Worm (Caenorhabditis elegans): ENCODE results near the gene F59A1.16.

Gene F59A1.16

DNA sequence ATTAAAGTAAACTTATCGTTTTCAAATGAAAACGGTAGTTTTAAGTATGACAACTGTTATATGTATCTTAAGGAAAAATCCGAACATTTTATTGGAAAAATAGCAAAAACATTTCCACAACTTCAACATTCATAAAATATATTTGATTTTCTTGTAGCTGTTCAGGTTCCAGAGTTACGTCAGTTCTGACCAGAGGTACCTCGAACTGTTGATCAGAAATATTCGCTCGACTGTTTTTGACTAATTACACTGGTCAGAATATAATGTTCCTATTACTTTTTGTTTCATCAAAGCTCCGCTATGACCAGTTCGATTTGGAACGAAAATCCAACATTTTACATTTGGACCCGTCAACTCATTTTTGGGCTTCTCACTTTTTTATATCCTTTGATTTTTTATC lies 22.3 kb upstream of the F59A1.16 start, which contains the start of gene srh-31:
TSS of gene srh-31 (plus strand) at position 301 of the 400 bp plus-strand sequence.
- TF ChIP-seq ama-1 (optimal IDR thresholded peaks at IDR 0.05): no peak
- TF ChIP-seq tbx-2 (tag; optimal IDR thresholded peaks at IDR 0.05): no peak
- TF ChIP-seq ahr-1 (tag; optimal IDR thresholded peaks at IDR 0.05): no peak
- TF ChIP-seq ets-4 (tag; optimal IDR thresholded peaks at IDR 0.05): no peak
- TF ChIP-seq pha-4 (tag; optimal IDR thresholded peaks at IDR 0.05): no peak
- TF ChIP-seq hlh-6 (tag; optimal IDR thresholded peaks at IDR 0.05): no peak
- TF ChIP-seq ceh-9 (tag; optimal IDR thresholded peaks at IDR 0.05): no peak
- TF ChIP-seq pqm-1 (tag; optimal IDR thresholded peaks at IDR 0.05): no peak

DNA sequence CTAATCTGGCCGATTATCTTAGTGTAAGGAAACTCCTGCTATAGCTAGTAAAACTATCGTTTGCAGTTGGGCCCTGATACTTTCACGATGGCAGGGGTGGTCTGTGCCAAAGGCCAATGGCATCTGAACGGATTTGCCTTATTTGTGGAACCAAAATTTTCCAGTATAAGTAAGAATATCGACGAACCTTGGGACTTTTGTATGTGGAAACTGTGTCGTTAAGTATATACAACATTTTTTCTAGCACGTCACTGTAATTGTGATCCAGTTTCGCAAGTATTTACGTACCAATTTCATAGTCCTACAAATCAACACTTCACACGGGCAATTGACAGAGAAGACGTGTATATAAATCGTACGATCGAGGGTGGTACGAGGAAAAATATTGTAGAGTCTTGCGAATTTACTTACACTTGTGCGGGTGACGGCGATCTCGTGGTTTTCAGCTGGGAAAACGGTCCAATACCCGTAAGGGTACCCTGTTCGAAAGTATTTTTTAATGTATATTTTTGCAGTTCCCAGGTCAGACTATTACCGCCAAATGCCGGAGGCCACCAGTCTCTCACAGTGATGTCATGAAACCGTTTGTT lies 21.6 kb upstream of the F59A1.16 start:
- TF ChIP-seq hlh-15 (tag; optimal IDR thresholded peaks at IDR 0.05): no peak
- TF ChIP-seq lin-11 (tag; optimal IDR thresholded peaks at IDR 0.05): no peak
- no peak for TF ChIP-seq ceh-14 (tag; optimal IDR thresholded peaks at IDR 0.05)
- no peak for TF ChIP-seq ztf-16 (tag; optimal IDR thresholded peaks at IDR 0.05)
- no peak for TF ChIP-seq ceh-45 (GFP tag; IDR thresholded peaks at IDR 0.05)
- no peak for TF ChIP-seq K09A11.1 (tag; optimal IDR thresholded peaks at IDR 0.05; ENCODE audit: insufficient read depth)
- TF ChIP-seq dmd-4 (tag; optimal IDR thresholded peaks at IDR 0.05; ENCODE audit: borderline replicate concordance): no peak
- no peak for TF ChIP-seq ceh-48 (tag; optimal IDR thresholded peaks at IDR 0.05)
- TF ChIP-seq npax-4 (tag; optimal IDR thresholded peaks at IDR 0.05): no peak
- no peak for TF ChIP-seq ceh-18 (tag; optimal IDR thresholded peaks at IDR 0.05)
- TF ChIP-seq pha-2 (tag; optimal IDR thresholded peaks at IDR 0.05): no peak
- TF ChIP-seq hlh-8 (tag; optimal IDR thresholded peaks at IDR 0.05): no peak
- no peak for TF ChIP-seq ceh-22 (tag; optimal IDR thresholded peaks at IDR 0.05)
- TF ChIP-seq sox-4 (tag; optimal IDR thresholded peaks at IDR 0.05): no peak
- no peak for TF ChIP-seq fax-1 (tag; optimal IDR thresholded peaks at IDR 0.05)
- no peak for TF ChIP-seq unc-3 (GFP tag; conservative IDR thresholded peaks at IDR 0.05)
- TF ChIP-seq unc-3 (tag; optimal IDR thresholded peaks at IDR 0.05): no peak

DNA sequence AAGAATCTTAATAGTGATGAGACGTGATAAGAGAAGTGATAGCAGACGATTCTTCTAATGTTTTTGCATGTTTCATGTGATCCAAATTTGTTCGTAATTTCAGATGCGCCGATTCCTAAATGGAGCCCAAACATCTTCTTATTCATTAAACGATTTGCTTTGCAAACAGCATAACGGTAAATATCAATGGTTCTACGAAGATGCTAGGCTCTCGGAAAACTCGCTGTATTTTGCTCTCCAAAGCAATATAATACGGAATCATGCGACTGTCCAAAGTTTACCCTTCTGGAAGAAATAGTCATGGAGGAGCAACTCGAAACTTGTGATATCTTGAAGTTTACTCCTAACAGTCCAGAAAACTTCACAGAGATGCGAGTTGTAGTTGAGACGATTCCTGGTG lies 21.1 kb upstream of the F59A1.16 start, which contains the start of gene W06D12.6:
TSS of gene W06D12.6 (plus strand) at position 301 of the 400 bp plus-strand sequence.
- no peak for TF ChIP-seq hlh-15 (tag; optimal IDR thresholded peaks at IDR 0.05)
- TF ChIP-seq elt-2 (tag; optimal IDR thresholded peaks at IDR 0.05): no peak
- no peak for TF ChIP-seq che-1 (tag; optimal IDR thresholded peaks at IDR 0.05)
- TF ChIP-seq ets-4 (tag; optimal IDR thresholded peaks at IDR 0.05): no peak
- TF ChIP-seq mec-3 (tag; optimal IDR thresholded peaks at IDR 0.05; ENCODE audit: borderline replicate concordance): no peak
- no peak for TF ChIP-seq ceh-14 (tag; optimal IDR thresholded peaks at IDR 0.05)
- no peak for TF ChIP-seq syd-9 (tag; optimal IDR thresholded peaks at IDR 0.05)
- no peak for TF ChIP-seq elt-4 (tag; optimal IDR thresholded peaks at IDR 0.05)
- TF ChIP-seq ceh-31 (tag; optimal IDR thresholded peaks at IDR 0.05): no peak
- TF ChIP-seq ztf-16 (tag; optimal IDR thresholded peaks at IDR 0.05): no peak
- no peak for TF ChIP-seq sdc-2 (tag; optimal IDR thresholded peaks at IDR 0.05)
- TF ChIP-seq tbx-2 (tag; optimal IDR thresholded peaks at IDR 0.05): no peak
- TF ChIP-seq unc-55 (GFP tag; optimal IDR thresholded peaks at IDR 0.05): no peak
- TF ChIP-seq ceh-45 (GFP tag; IDR thresholded peaks at IDR 0.05): no peak
- TF ChIP-seq nhr-232 (tag; optimal IDR thresholded peaks at IDR 0.05): no peak
- no peak for TF ChIP-seq tbx-7 (tag; optimal IDR thresholded peaks at IDR 0.05)
- TF ChIP-seq pag-3 (tag; optimal IDR thresholded peaks at IDR 0.05; ENCODE audit: borderline replicate concordance): no peak

DNA sequence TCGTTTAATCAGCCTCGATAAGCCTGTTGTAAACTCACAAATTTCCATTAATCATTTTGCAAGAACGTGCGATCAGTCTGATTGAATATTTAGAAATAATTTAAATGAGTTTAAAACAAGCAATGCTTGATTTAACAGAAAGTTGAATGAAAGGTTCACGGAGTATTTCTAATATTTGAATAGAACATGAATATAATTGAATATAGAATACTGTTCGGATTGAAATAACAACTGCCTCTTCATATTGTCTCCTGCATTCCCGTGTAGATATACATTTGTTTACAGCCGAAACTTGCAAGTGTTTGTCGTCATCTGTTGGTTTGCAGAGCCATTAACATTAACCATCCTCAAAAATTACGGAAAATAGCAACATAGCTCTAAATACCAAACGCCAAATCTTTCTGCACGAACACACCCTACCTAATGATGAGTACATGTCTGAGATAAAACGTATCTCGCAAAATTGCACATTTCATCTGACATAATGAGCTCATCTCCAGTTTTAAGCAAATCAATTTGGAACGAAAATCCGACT lies 16.0 kb upstream of the F59A1.16 start, which contains the start of the genes Y26G10.5 and srh-32:
TSS of gene Y26G10.5 (minus strand) at position 101 of the 535 bp plus-strand sequence.
TSS of gene srh-32 (plus strand) at position 485 of the 535 bp plus-strand sequence.
- TF ChIP-seq nhr-11 (tag; optimal IDR thresholded peaks at IDR 0.05): no peak
- no peak for TF ChIP-seq dmd-4 (tag; optimal IDR thresholded peaks at IDR 0.05; ENCODE audit: borderline replicate concordance)
- TF ChIP-seq K09A11.1 (tag; optimal IDR thresholded peaks at IDR 0.05; ENCODE audit: insufficient read depth): no peak
- TF ChIP-seq lim-6 (tag; optimal IDR thresholded peaks at IDR 0.05): no peak
- no peak for TF ChIP-seq tbx-7 (tag; optimal IDR thresholded peaks at IDR 0.05)
